Worm (Caenorhabditis elegans) whole organism, L2 larva: Measurements from ENCODE around the gene ugt-13.

ENCODE experiments used
- ZK546.5 ChIP-seq: sonication (generic microtip); optimal IDR thresholded peaks from 2 replicates; lab custom pipeline; 2017; ENCODE audit warnings: missing biosample characterization, missing genetic modification characterization
- aly-2 ChIP-seq: fragments of 150-350 bp; optimal IDR thresholded peaks from 2 replicates; lab custom pipeline; 2014; ENCODE audit warnings: missing biosample characterization, missing genetic modification characterization
- lin-11 ChIP-seq: fragments of 150-350 bp; sonication (generic microtip); optimal IDR thresholded peaks from 2 replicates; lab custom pipeline; 2014; ENCODE audit warnings: missing biosample characterization, missing genetic modification characterization, inconsistent platforms, mixed read lengths
- nhr-237 ChIP-seq: fragments of 150-350 bp; optimal IDR thresholded peaks from 2 replicates; lab custom pipeline; 2014; ENCODE audit warnings: missing biosample characterization, missing genetic modification characterization
- nhr-6 ChIP-seq: fragments of 150-350 bp; optimal IDR thresholded peaks from 2 replicates; lab custom pipeline; 2014; ENCODE audit warnings: missing biosample characterization, missing genetic modification characterization
- nhr-77 ChIP-seq: fragments of 150-350 bp; optimal IDR thresholded peaks from 2 replicates; lab custom pipeline; 2014; ENCODE audit warnings: missing biosample characterization, missing genetic modification characterization
- ztf-4 ChIP-seq: fragments of 150-350 bp; optimal IDR thresholded peaks from 2 replicates; lab custom pipeline; 2014; ENCODE audit warnings: missing biosample characterization, missing genetic modification characterization

DNA sequence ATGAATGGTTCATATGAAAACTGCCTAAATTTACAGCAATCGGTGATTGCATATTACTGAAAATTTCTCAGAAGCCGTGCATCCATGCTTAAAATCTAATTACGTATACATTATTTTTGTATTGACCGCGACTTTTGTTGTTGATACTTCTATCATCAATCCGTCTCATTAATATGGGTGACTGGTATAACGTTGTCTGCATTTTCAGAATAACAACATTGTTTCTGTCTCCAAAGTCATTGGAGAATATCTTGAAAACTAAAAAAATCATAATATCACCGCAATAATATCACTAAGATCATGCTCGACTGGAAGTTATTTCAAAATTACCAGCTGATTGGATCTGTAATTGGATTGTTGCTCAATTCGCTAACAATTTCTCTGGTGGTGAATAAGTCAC is 42.8 kb downstream of the ugt-13 start, which contains the start of gene str-207:
- TF ChIP-seq lin-11 (tag; lab: Kevin White, UChicago) (no peak), nhr-77 (tag; lab: Kevin White, UChicago) (no peak), nhr-6 (tag; lab: Kevin White, UChicago) (no peak), ZK546.5 (tag; lab: Kevin White, UChicago) (no peak), aly-2 (tag; lab: Kevin White, UChicago) (no peak), nhr-237 (tag; lab: Kevin White, UChicago) (no peak), ztf-4 (tag; lab: Kevin White, UChicago) (no peak)
